Worm (Caenorhabditis elegans) whole organism, L4 larva: ENCODE results near the gene C08A9.3.

ENCODE experiments used
- F49E8.2 ChIP-seq: sonication (generic microtip); optimal IDR thresholded peaks from 2 replicates; lab custom pipeline; 2016; ENCODE audit warnings: missing compliant biosample characterization, mild to moderate bottlenecking, missing genetic modification characterization, borderline replicate concordance
- ama-1 ChIP-seq: fragments of 150-350 bp; optimal IDR thresholded peaks from 2 replicates; lab custom pipeline; 2014; ENCODE audit warnings: inconsistent platforms, mixed read lengths
- ceh-82 ChIP-seq: sonication (generic microtip); optimal IDR thresholded peaks from 2 replicates; lab custom pipeline; 2017; ENCODE audit warnings: missing biosample characterization, missing genetic modification characterization
- daf-19 ChIP-seq: fragments of 200-800 bp; sonication (Bioruptor generic); conservative IDR thresholded peaks from 2 replicates; pipeline ENCODE4 v1.3.6; 2022; ENCODE audit warnings: missing genetic modification characterization, missing compliant biosample characterization
- lir-3 ChIP-seq: sonication (generic microtip); optimal IDR thresholded peaks from 2 replicates; lab custom pipeline; 2016; ENCODE audit warnings: mild to moderate bottlenecking, missing genetic modification characterization, missing compliant biosample characterization
- pha-4 ChIP-seq, 2 experiments: fragments of 150-350 bp in 1 of 2; fragments of 200-800 bp in 1 of 2; sonication (Bioruptor generic) in 1 of 2; IDR thresholded peaks in 1 of 2; optimal IDR thresholded peaks in 1 of 2; 2 replicates each; pipeline versions ENCODE4 v1.3.6 to Lab custom; 2014 to 2022; ENCODE audit warnings: missing genetic modification characterization in 2 of 2, missing genetic modification reagents in 2 of 2, missing biosample characterization in 1 of 2, missing compliant biosample characterization in 1 of 2
- php-3 ChIP-seq: fragments of 200-800 bp; sonication (Bioruptor generic); IDR thresholded peaks from 2 replicates; pipeline ENCODE4 v1.3.6; 2022; ENCODE audit warnings: missing genetic modification reagents, missing genetic modification characterization, missing compliant biosample characterization
- zag-1 ChIP-seq: fragments of 150-350 bp; optimal IDR thresholded peaks from 2 replicates; lab custom pipeline; 2014; ENCODE audit warnings: missing biosample characterization, missing genetic modification characterization

ce11 chrX:17110555-17110954, 17.5 kb upstream of the C08A9.3 start, which contains the start of gene lido-5:
- no peak for TF ChIP-seq F49E8.2 (tag; lab: Kevin White, UChicago)
- TF ChIP-seq daf-19, result no peak
- no peak for TF ChIP-seq ceh-82
- no peak for TF ChIP-seq pha-4 (GFP tag; IDR thresholded peaks at IDR 0.05; lab: Robert Waterston, UW)
- no peak for TF ChIP-seq pha-4 (tag; optimal IDR thresholded peaks at IDR 0.05; lab: Kevin White, UChicago)
- no peak for TF ChIP-seq php-3 (GFP tag; lab: Robert Waterston, UW)
- no peak for TF ChIP-seq ama-1
- TF ChIP-seq lir-3 (tag; lab: Kevin White, UChicago), result no peak
- no peak for TF ChIP-seq zag-1 (tag; lab: Kevin White, UChicago)
